Fruit fly (Drosophila melanogaster): ENCODE data around the gene Ada2b.
A peak's percentile ranks its signal among the peaks of the same experiment; 100 is the strongest.

Gene Ada2b

dm6 chr3R:8206628-8207275, 33.6 kb downstream of the Ada2b start (continued):
- TF ChIP-seq eve (GFP tag; optimal IDR thresholded peaks at IDR 0.05) = peak in 1 of 2 experiments; percentile 88
- TF ChIP-seq CoRest (tag; optimal IDR thresholded peaks at IDR 0.05) = peak; percentile 77
- peak; percentile 30 for TF ChIP-seq scrt (GFP tag; optimal IDR thresholded peaks at IDR 0.05)
- peak; percentile 22; the same call in 1 of the 2 replicates for TF ChIP-seq wdn (GFP tag; IDR thresholded peaks at IDR 0.05)
- TF ChIP-seq tup (GFP tag; optimal IDR thresholded peaks at IDR 0.05) = no peak
- TF ChIP-seq CG16815 (GFP tag; optimal IDR thresholded peaks at IDR 0.05) = peak; percentile 26
- peak; percentile 17 for TF ChIP-seq CG1647 (GFP tag; optimal IDR thresholded peaks at IDR 0.05)
- TF ChIP-seq fd64A (GFP tag; optimal IDR thresholded peaks at IDR 0.05) = no peak
- TF ChIP-seq Nf-YA (GFP tag; IDR thresholded peaks at IDR 0.05) = no peak
- TF ChIP-seq gem (tag; optimal IDR thresholded peaks at IDR 0.05) = peak; percentile 81
- no peak for TF ChIP-seq Neu2 (GFP tag; optimal IDR thresholded peaks at IDR 0.05; ENCODE audit: borderline replicate concordance)
- no peak for TF ChIP-seq HmgD (GFP tag; optimal IDR thresholded peaks at IDR 0.05)
- TF ChIP-seq CG7786 (GFP tag; optimal IDR thresholded peaks at IDR 0.05) = peak; percentile 27
- no peak for TF ChIP-seq MTF-1 (GFP tag; optimal IDR thresholded peaks at IDR 0.05; ENCODE audit: borderline replicate concordance)
- TF ChIP-seq CG15011 (GFP tag; optimal IDR thresholded peaks at IDR 0.05) = no peak
- peak; percentile 60 for TF ChIP-seq unpg (GFP tag; optimal IDR thresholded peaks at IDR 0.05)
- TF ChIP-seq HLH4C (GFP tag; IDR thresholded peaks at IDR 0.05; ENCODE audit: partially characterized antibody) = no peak
- TF ChIP-seq CG31441 (GFP tag; IDR thresholded peaks at IDR 0.05) = peak; percentile 50
- TF ChIP-seq Adf1 (GFP tag; IDR thresholded peaks at IDR 0.05) = peak; percentile 12; the same call in 1 of the 2 replicates
- TF ChIP-seq lilli (GFP tag; optimal IDR thresholded peaks at IDR 0.05) = peak; percentile 55
- TF ChIP-seq toy (GFP tag; IDR thresholded peaks at IDR 0.05) = no peak
- TF ChIP-seq Sry-β (GFP tag; optimal IDR thresholded peaks at IDR 0.05) = no peak
- TF ChIP-seq Nf-YC (tag; optimal IDR thresholded peaks at IDR 0.05) = peak; percentile 9
- no peak for TF ChIP-seq btn (GFP tag; optimal IDR thresholded peaks at IDR 0.05)
- no peak for TF ChIP-seq Gsc (GFP tag; IDR thresholded peaks at IDR 0.05)
- TF ChIP-seq CG16813 (GFP tag; IDR thresholded peaks at IDR 0.05; ENCODE audit: partially characterized antibody) = no peak
- TF ChIP-seq CG11723 (GFP tag; optimal IDR thresholded peaks at IDR 0.05) = no peak
- TF ChIP-seq Camta (GFP tag; optimal IDR thresholded peaks at IDR 0.05) = peak; percentile 2
- TF ChIP-seq CG1792 (GFP tag; optimal IDR thresholded peaks at IDR 0.05) = no peak
- no peak for TF ChIP-seq CG12942 (GFP tag; optimal IDR thresholded peaks at IDR 0.05)
- TF ChIP-seq CG16779 (GFP tag; IDR thresholded peaks at IDR 0.05) = no peak
- TF ChIP-seq seq (GFP tag; IDR thresholded peaks at IDR 0.05) = 0 out of 2 replicates have a peak, but pooled peaks have one; percentile 28
- no peak for TF ChIP-seq Ravus (GFP tag; IDR thresholded peaks at IDR 0.05)
- TF ChIP-seq CG13624 (GFP tag; optimal IDR thresholded peaks at IDR 0.05) = no peak
- TF ChIP-seq Lpt (GFP tag; optimal IDR thresholded peaks at IDR 0.05) = no peak
- no peak for TF ChIP-seq CG5180 (GFP tag; optimal IDR thresholded peaks at IDR 0.05)
- no peak for TF ChIP-seq nerfin-2 (GFP tag; IDR thresholded peaks at IDR 0.05; ENCODE audit: partially characterized antibody)
- TF ChIP-seq Doc2 (GFP tag; IDR thresholded peaks at IDR 0.05) = no peak
- peak; percentile 97 for TF ChIP-seq mirr (GFP tag; optimal IDR thresholded peaks at IDR 0.05)
- TF ChIP-seq CG10209 (GFP tag; optimal IDR thresholded peaks at IDR 0.05) = peak; percentile 37
- no peak for TF ChIP-seq Nf-YB (GFP tag; optimal IDR thresholded peaks at IDR 0.05)
- TF ChIP-seq Abd-B (GFP tag; optimal IDR thresholded peaks at IDR 0.05) = peak; percentile 35
- TF ChIP-seq CG11247 (GFP tag; IDR thresholded peaks at IDR 0.05) = peak; percentile 31; the same call in 1 of the 2 replicates
- TF ChIP-seq CG4282 (GFP tag; optimal IDR thresholded peaks at IDR 0.05) = no peak
- no peak for TF ChIP-seq CG7271 (tag; optimal IDR thresholded peaks at IDR 0.05)
- TF ChIP-seq CG9437 (GFP tag; optimal IDR thresholded peaks at IDR 0.05) = peak; percentile 47
- no peak for TF ChIP-seq CG7372 (GFP tag; IDR thresholded peaks at IDR 0.05)
- peak; percentile 32 for TF ChIP-seq CG14710 (tag; optimal IDR thresholded peaks at IDR 0.05)
- TF ChIP-seq CG7987 (GFP tag; optimal IDR thresholded peaks at IDR 0.05) = no peak
- TF ChIP-seq CG17361 (GFP tag; IDR thresholded peaks at IDR 0.05) = peak; percentile 62

Data from whole organism, embryonic.